Fruit fly (Drosophila melanogaster): ENCODE results near the gene topi.

DNA sequence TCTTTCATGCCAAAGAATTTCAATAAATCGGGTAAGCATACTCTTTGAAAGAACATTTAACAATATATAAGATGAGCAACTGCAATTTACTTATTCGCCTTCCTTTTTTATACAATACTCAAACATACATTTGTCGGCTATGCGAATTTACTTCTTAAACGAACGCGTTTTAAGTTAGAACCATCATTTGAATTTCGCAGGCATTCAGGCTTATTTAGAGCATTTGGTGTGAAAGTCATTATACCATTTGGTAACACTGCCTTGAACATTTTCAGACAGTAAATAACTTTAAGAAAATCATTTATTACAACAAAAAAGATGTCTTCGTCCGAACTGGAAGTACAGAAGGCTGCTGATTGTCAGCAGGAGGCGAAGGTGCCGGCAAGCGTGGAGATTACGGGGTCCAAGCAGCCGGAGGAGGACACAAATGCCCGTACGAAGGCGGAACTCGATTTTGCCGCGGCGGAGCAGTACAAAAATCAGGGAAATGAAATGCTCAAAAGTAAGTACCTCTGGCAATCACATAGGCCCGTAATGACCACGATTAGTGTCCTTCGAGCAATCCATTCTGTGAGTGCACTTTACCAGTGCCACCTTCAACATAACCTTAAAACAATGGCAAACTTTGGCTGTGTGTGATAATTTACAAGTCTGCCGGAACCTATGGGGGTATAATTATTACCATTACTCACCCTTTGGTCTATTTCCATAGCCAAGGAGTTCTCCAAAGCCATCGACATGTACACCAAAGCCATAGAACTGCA lies 26.8 kb upstream of the topi start:
- TF ChIP-seq h (optimal IDR thresholded peaks at IDR 0.05): no peak
- TF ChIP-seq psq (optimal IDR thresholded peaks at IDR 0.05): no peak
- no peak for TF ChIP-seq Myc (optimal IDR thresholded peaks at IDR 0.05)
- no peak for TF ChIP-seq Sin3A (optimal IDR thresholded peaks at IDR 0.05)
- TF ChIP-seq ttk (optimal IDR thresholded peaks at IDR 0.05): no peak

All from Kc167 (cell line).